Worm (Caenorhabditis elegans) whole organism, L2 larva: Measurements from ENCODE around the gene Y82E9BR.14.

Experiments
- ama-1 ChIP-seq: fragments of 150-350 bp; optimal IDR thresholded peaks from 2 replicates; lab custom pipeline; 2018; ENCODE audit warnings: inconsistent platforms
- mdl-1 ChIP-seq, 2 experiments: fragments of 150-350 bp in 1 of 2; sonication (generic microtip) in 1 of 2; optimal IDR thresholded peaks; 2 replicates each; lab custom pipeline; 2017; ENCODE audit warnings: missing biosample characterization in 2 of 2, missing genetic modification characterization in 2 of 2
- nhr-11 ChIP-seq: fragments of 150-350 bp; optimal IDR thresholded peaks from 2 replicates; lab custom pipeline; 2014; ENCODE audit warnings: missing biosample characterization, missing genetic modification characterization
- nhr-12 ChIP-seq: fragments of 150-350 bp; optimal IDR thresholded peaks from 2 replicates; lab custom pipeline; 2014; ENCODE audit warnings: missing biosample characterization, missing genetic modification characterization
- snpc-4 ChIP-seq: fragments of 150-350 bp; optimal IDR thresholded peaks from 2 replicates; lab custom pipeline; 2014; ENCODE audit warnings: missing biosample characterization, missing genetic modification characterization
- ztf-11 ChIP-seq: sonication (generic microtip); optimal IDR thresholded peaks from 2 replicates; lab custom pipeline; 2017; ENCODE audit warnings: missing biosample characterization, missing genetic modification characterization

ce11 chrIII:1372563-1372962 is 41.4 kb downstream of the Y82E9BR.14 start:
- TF ChIP-seq ama-1 (lab: Kevin White, UChicago), result no peak
- no peak for TF ChIP-seq ztf-11
- no peak for TF ChIP-seq snpc-4 (tag; lab: Kevin White, UChicago)
- TF ChIP-seq mdl-1 (tag; optimal IDR thresholded peaks at IDR 0.05; lab: Kevin White, UChicago), result no peak
- TF ChIP-seq nhr-12 (tag; lab: Kevin White, UChicago), result no peak
- no peak for TF ChIP-seq nhr-11 (tag; lab: Kevin White, UChicago)
